Fruit fly (Drosophila melanogaster) whole organism, embryonic: ENCODE data around the gene AP-1mu.

Experiments
- Atf6 ChIP-seq: fragments of 200-800 bp; sonication (Bioruptor generic); IDR thresholded peaks from 2 replicates; pipeline ENCODE4 v1.3.6; 2022; ENCODE audit warnings: missing biosample characterization, missing genetic modification characterization
- Bgb ChIP-seq: fragments of 200-800 bp; sonication (Bioruptor generic); IDR thresholded peaks from 2 replicates; pipeline ENCODE4 v1.3.6; 2022; ENCODE audit warnings: missing biosample characterization, missing genetic modification characterization; ENCODE audit not compliant: partially characterized antibody
- BtbVII ChIP-seq: fragments of 200-800 bp; sonication (Bioruptor generic); optimal IDR thresholded peaks from 3 replicates; lab custom pipeline; 2017; ENCODE audit warnings: missing biosample characterization, mild to moderate bottlenecking, missing genetic modification characterization
- CG11093 ChIP-seq: fragments of 200-800 bp; sonication (Bioruptor generic); IDR thresholded peaks from 3 replicates; pipeline ENCODE4 v1.3.6; 2022; ENCODE audit warnings: missing biosample characterization, missing genetic modification characterization
- CG11560 ChIP-seq: fragments of 200-800 bp; sonication (Bioruptor generic); IDR thresholded peaks from 3 replicates; pipeline ENCODE4 v1.3.6; 2022; ENCODE audit warnings: missing biosample characterization, missing genetic modification characterization
- CG12104 ChIP-seq: fragments of 200-800 bp; sonication (Bioruptor generic); optimal IDR thresholded peaks from 3 replicates; lab custom pipeline; 2016; ENCODE audit warnings: missing biosample characterization, missing genetic modification characterization
- CG13894 ChIP-seq: fragments of 200-800 bp; sonication (Bioruptor generic); optimal IDR thresholded peaks from 3 replicates; lab custom pipeline; 2018; ENCODE audit warnings: missing biosample characterization, mild to moderate bottlenecking, missing genetic modification characterization, moderate library complexity
- CG14667 ChIP-seq: fragments of 200-800 bp; sonication (Bioruptor generic); IDR thresholded peaks from 2 replicates; pipeline ENCODE4 v1.3.6; 2022; ENCODE audit warnings: missing biosample characterization, missing genetic modification characterization
- CG15696 ChIP-seq: fragments of 200-800 bp; sonication (Bioruptor generic); optimal IDR thresholded peaks from 2 replicates; lab custom pipeline; 2019; ENCODE audit warnings: missing biosample characterization, mild to moderate bottlenecking, missing genetic modification characterization, moderate library complexity
- CG16813 ChIP-seq: fragments of 200-800 bp; sonication (Bioruptor generic); IDR thresholded peaks from 3 replicates; pipeline ENCODE4 v1.3.6; 2022; ENCODE audit warnings: missing biosample characterization, missing genetic modification characterization; ENCODE audit not compliant: partially characterized antibody
- CG17568 ChIP-seq: fragments of 200-800 bp; sonication (Bioruptor generic); optimal IDR thresholded peaks from 2 replicates; lab custom pipeline; 2018; ENCODE audit warnings: missing biosample characterization, mild to moderate bottlenecking, missing genetic modification characterization, moderate library complexity
- CG18619 ChIP-seq: fragments of 200-800 bp; sonication (Bioruptor generic); optimal IDR thresholded peaks from 3 replicates; lab custom pipeline; 2017; ENCODE audit warnings: missing biosample characterization, mild to moderate bottlenecking, missing genetic modification characterization
- CG2199 ChIP-seq: fragments of 200-800 bp; sonication (Bioruptor generic); IDR thresholded peaks from 3 replicates; pipeline ENCODE4 v1.3.6; 2022; ENCODE audit warnings: missing biosample characterization, missing genetic modification characterization
- CG30403 ChIP-seq: fragments of 200-800 bp; sonication (Bioruptor generic); optimal IDR thresholded peaks from 3 replicates; lab custom pipeline; 2016; ENCODE audit warnings: missing biosample characterization, missing genetic modification characterization
- CG30431 ChIP-seq: fragments of 200-800 bp; sonication (Bioruptor generic); optimal IDR thresholded peaks from 2 replicates; lab custom pipeline; 2017; ENCODE audit warnings: missing biosample characterization, missing genetic modification characterization
- CG31388 ChIP-seq: fragments of 200-800 bp; sonication (Bioruptor generic); optimal IDR thresholded peaks from 2 replicates; lab custom pipeline; 2016; ENCODE audit warnings: missing biosample characterization, missing genetic modification characterization
- CG32767 ChIP-seq: fragments of 200-800 bp; sonication (Bioruptor generic); IDR thresholded peaks from 2 replicates; pipeline ENCODE4 v1.3.6; 2022; ENCODE audit warnings: missing biosample characterization, missing genetic modification characterization
- CG4730 ChIP-seq: fragments of 200-800 bp; sonication (Bioruptor generic); IDR thresholded peaks from 2 replicates; pipeline ENCODE4 v1.3.6; 2022; ENCODE audit warnings: missing biosample characterization, missing genetic modification characterization
- CG4854 ChIP-seq: fragments of 200-800 bp; sonication (Bioruptor generic); optimal IDR thresholded peaks from 2 replicates; lab custom pipeline; 2016; ENCODE audit warnings: missing biosample characterization, missing genetic modification characterization, inconsistent platforms
- CG8290 ChIP-seq, 3 experiments: fragments of 200-800 bp; sonication (Bioruptor generic); optimal IDR thresholded peaks; 2 replicates each; lab custom pipeline; 2016 to 2019; ENCODE audit warnings: missing biosample characterization in 3 of 3, missing genetic modification characterization in 3 of 3, mild to moderate bottlenecking in 2 of 3, moderate library complexity in 1 of 3
- CG8388 ChIP-seq: fragments of 200-800 bp; sonication (Bioruptor generic); optimal IDR thresholded peaks from 2 replicates; lab custom pipeline; 2019; ENCODE audit warnings: missing biosample characterization, mild to moderate bottlenecking, missing genetic modification characterization, moderate library complexity
- CG8478 ChIP-seq: fragments of >200 bp; optimal IDR thresholded peaks from 2 replicates; lab custom pipeline; 2018
- CG9215 ChIP-seq: fragments of 200-800 bp; sonication (Bioruptor generic); IDR thresholded peaks from 2 replicates; pipeline ENCODE4 v1.3.6; 2022; ENCODE audit warnings: missing biosample characterization, missing genetic modification characterization
- Dbx ChIP-seq: fragments of 200-800 bp; sonication (Bioruptor generic); IDR thresholded peaks from 3 replicates; pipeline ENCODE4 v1.3.6; 2022; ENCODE audit warnings: missing biosample characterization, missing genetic modification characterization
- Gug ChIP-seq: fragments of 200-800 bp; sonication (Bioruptor generic); IDR thresholded peaks from 4 replicates; pipeline ENCODE4 v1.3.6; 2022; ENCODE audit warnings: missing biosample characterization, missing genetic modification characterization
- HLH54F ChIP-seq: fragments of 200-800 bp; sonication (Bioruptor generic); optimal IDR thresholded peaks from 3 replicates; lab custom pipeline; 2016; ENCODE audit warnings: missing biosample characterization, missing genetic modification characterization
- HLHmδ ChIP-seq: fragments of 200-800 bp; sonication (Bioruptor generic); optimal IDR thresholded peaks from 2 replicates; lab custom pipeline; 2018; ENCODE audit warnings: missing biosample characterization, mild to moderate bottlenecking, missing genetic modification characterization, moderate library complexity
- HmgZ ChIP-seq: fragments of 200-800 bp; sonication (Bioruptor generic); optimal IDR thresholded peaks from 2 replicates; lab custom pipeline; 2018; ENCODE audit warnings: missing biosample characterization, mild to moderate bottlenecking, missing genetic modification characterization
- NC2β ChIP-seq: fragments of 200-800 bp; sonication (Bioruptor generic); optimal IDR thresholded peaks from 2 replicates; lab custom pipeline; 2016; ENCODE audit warnings: missing biosample characterization, missing genetic modification characterization
- Neu2 ChIP-seq: fragments of 200-800 bp; sonication (Bioruptor generic); optimal IDR thresholded peaks from 3 replicates; lab custom pipeline; 2016; ENCODE audit warnings: missing biosample characterization, missing genetic modification characterization, borderline replicate concordance
- Pdp1 ChIP-seq, 2 experiments: fragments of 200-800 bp; sonication (Bioruptor generic); optimal IDR thresholded peaks; 3 replicates each; lab custom pipeline; 2016; ENCODE audit warnings: missing biosample characterization in 2 of 2, missing genetic modification characterization in 2 of 2, mild to moderate bottlenecking in 1 of 2, moderate library complexity in 1 of 2
- Trl ChIP-seq, 3 experiments: fragments of >200 bp in 2 of 3; fragments of 200-800 bp in 1 of 3; sonication (Bioruptor generic) in 1 of 3; optimal IDR thresholded peaks; 2 replicates in 1 of 3; 3 replicates in 2 of 3; lab custom pipeline; 2016 to 2017; ENCODE audit warnings: missing biosample characterization in 1 of 3, missing genetic modification characterization in 1 of 3
- Vsx1 ChIP-seq: fragments of 200-800 bp; sonication (Bioruptor generic); optimal IDR thresholded peaks from 2 replicates; lab custom pipeline; 2017; ENCODE audit warnings: missing biosample characterization, mild to moderate bottlenecking, missing genetic modification characterization, missing genetic modification reagents
- ato ChIP-seq: fragments of 200-800 bp; sonication (Bioruptor generic); IDR thresholded peaks from 2 replicates; pipeline ENCODE4 v1.3.6; 2022; ENCODE audit warnings: missing biosample characterization, missing genetic modification characterization; ENCODE audit not compliant: partially characterized antibody
- bcd ChIP-seq: fragments of 200-800 bp; sonication (Bioruptor generic); optimal IDR thresholded peaks from 2 replicates; lab custom pipeline; 2017; ENCODE audit warnings: missing biosample characterization, mild to moderate bottlenecking, missing genetic modification characterization
- bowl ChIP-seq: fragments of 200-800 bp; sonication (Bioruptor generic); IDR thresholded peaks from 2 replicates; pipeline ENCODE4 v1.3.6; 2022; ENCODE audit warnings: missing biosample characterization, missing genetic modification characterization
- danr ChIP-seq: fragments of 200-800 bp; sonication (Bioruptor generic); IDR thresholded peaks from 2 replicates; pipeline ENCODE4 v1.3.6; 2022; ENCODE audit warnings: missing biosample characterization, missing genetic modification characterization
- dimm ChIP-seq: fragments of 200-800 bp; sonication (Bioruptor generic); IDR thresholded peaks from 2 replicates; pipeline ENCODE4 v1.3.6; 2022; ENCODE audit warnings: missing biosample characterization, missing genetic modification characterization
- disco-r ChIP-seq: fragments of 200-800 bp; sonication (Bioruptor generic); optimal IDR thresholded peaks from 2 replicates; lab custom pipeline; 2016; ENCODE audit warnings: missing biosample characterization, missing genetic modification characterization
- exex ChIP-seq: fragments of 200-800 bp; sonication (Bioruptor generic); optimal IDR thresholded peaks from 4 replicates; lab custom pipeline; 2018; ENCODE audit warnings: missing biosample characterization, mild to moderate bottlenecking, missing genetic modification characterization, moderate library complexity
- fd102C ChIP-seq: fragments of 200-800 bp; sonication (Bioruptor generic); optimal IDR thresholded peaks from 2 replicates; lab custom pipeline; 2018; ENCODE audit warnings: missing biosample characterization, mild to moderate bottlenecking, missing genetic modification characterization, moderate library complexity
- h ChIP-seq: fragments of >200 bp; optimal IDR thresholded peaks from 2 replicates; lab custom pipeline; 2017
- luna ChIP-seq: fragments of 200-800 bp; sonication (Bioruptor generic); optimal IDR thresholded peaks from 2 replicates; lab custom pipeline; 2016; ENCODE audit warnings: missing biosample characterization, missing genetic modification characterization
- nerfin-1 ChIP-seq: fragments of 200-800 bp; sonication (Bioruptor generic); optimal IDR thresholded peaks from 3 replicates; lab custom pipeline; 2019; ENCODE audit warnings: missing biosample characterization, mild to moderate bottlenecking, missing genetic modification characterization, moderate library complexity
- nmo ChIP-seq: fragments of 200-800 bp; sonication (Bioruptor generic); optimal IDR thresholded peaks from 2 replicates; lab custom pipeline; 2018; ENCODE audit warnings: missing biosample characterization, mild to moderate bottlenecking, missing genetic modification characterization, moderate library complexity
- pan ChIP-seq, 4 experiments: fragments of >200 bp in 3 of 4; fragments of 200-800 bp in 1 of 4; sonication (Bioruptor generic) in 1 of 4; optimal IDR thresholded peaks in 3 of 4; IDR thresholded peaks in 1 of 4; 2 replicates each; pipeline versions ENCODE4 v1.3.6 to Lab custom; 2017 to 2022; ENCODE audit warnings: missing biosample characterization in 2 of 4, missing genetic modification characterization in 2 of 4, mixed read lengths in 1 of 4
- sd ChIP-seq: fragments of 200-800 bp; sonication (Bioruptor generic); optimal IDR thresholded peaks from 3 replicates; lab custom pipeline; 2018; ENCODE audit warnings: missing biosample characterization, mild to moderate bottlenecking, missing genetic modification characterization, moderate library complexity
- seq ChIP-seq: fragments of 200-800 bp; sonication (Bioruptor generic); IDR thresholded peaks from 2 replicates; pipeline ENCODE4 v1.3.6; 2022; ENCODE audit warnings: missing biosample characterization, missing genetic modification characterization
- sug ChIP-seq: fragments of 200-800 bp; optimal IDR thresholded peaks from 2 replicates; lab custom pipeline; 2019; ENCODE audit warnings: missing biosample characterization, mild to moderate bottlenecking, missing genetic modification characterization, moderate library complexity
- twi ChIP-seq: fragments of 200-800 bp; optimal IDR thresholded peaks from 2 replicates; lab custom pipeline; 2019; ENCODE audit warnings: missing biosample characterization, mild to moderate bottlenecking, missing genetic modification characterization, moderate library complexity

AP-1mu gene

dm6 chr3R:9534125-9534496 lies 25.2 kb downstream of the AP-1mu start (continued):
- TF ChIP-seq CG12104 (GFP tag; lab: Kevin White, UChicago) (peak; percentile 81), ato (no peak), twi (peak; percentile 83), Gug (GFP tag; lab: Robert Waterston, UW) (peak; percentile 76), CG17568 (GFP tag; lab: Kevin White, UChicago) (peak; percentile 86), CG8478 (lab: Kevin White, UChicago) (no peak), CG15696 (peak; percentile 54), Neu2 (peak; percentile 4), CG11093 (GFP tag; lab: Robert Waterston, UW) (peak; percentile 89), Dbx (peak; percentile 78), Vsx1 (GFP tag; lab: Kevin White, UChicago) (peak; percentile 72), CG30403 (GFP tag; lab: Kevin White, UChicago) (peak; percentile 95), CG4730 (GFP tag; lab: Robert Waterston, UW) (peak; percentile 86), CG14667 (GFP tag; lab: Robert Waterston, UW) (peak; percentile 88), HLH54F (peak; percentile 82), CG8290 (GFP tag; optimal IDR thresholded peaks at IDR 0.05; lab: Kevin White, UChicago) (peak; percentile 77), CG8290 (tag; optimal IDR thresholded peaks at IDR 0.05; lab: Kevin White, UChicago) (peak in 1 of 2 experiments; percentile 66), seq (GFP tag; lab: Robert Waterston, UW) (peak; percentile 82), Pdp1 (GFP tag; optimal IDR thresholded peaks at IDR 0.05; lab: Kevin White, UChicago) (peak; percentile 87 to 91), CG16813 (GFP tag; lab: Robert Waterston, UW) (no peak), sug (peak; percentile 26), CG13894 (tag; lab: Kevin White, UChicago) (no peak), HmgZ (tag; lab: Kevin White, UChicago) (peak; percentile 89), disco-r (GFP tag; lab: Kevin White, UChicago) (peak; percentile 88), bowl (GFP tag; lab: Robert Waterston, UW) (peak; percentile 79), sd (tag; lab: Kevin White, UChicago) (peak; percentile 38), luna (peak; percentile 80), CG2199 (peak; percentile 83; the same call in 2 of the 3 replicates), CG18619 (GFP tag; lab: Kevin White, UChicago) (peak; percentile 89), CG9215 (GFP tag; lab: Robert Waterston, UW) (no peak), CG31388 (GFP tag; lab: Kevin White, UChicago) (peak; percentile 86), bcd (GFP tag; lab: Kevin White, UChicago) (peak; percentile 82), h (lab: Kevin White, UChicago) (no peak), CG4854 (GFP tag; lab: Kevin White, UChicago) (peak; percentile 85), CG32767 (GFP tag; lab: Robert Waterston, UW) (peak; percentile 74; the same call in 1 of the 2 replicates), BtbVII (GFP tag; lab: Kevin White, UChicago) (peak; percentile 85), Trl (optimal IDR thresholded peaks at IDR 0.05; lab: Kevin White, UChicago) (no peak), Trl (GFP tag; optimal IDR thresholded peaks at IDR 0.05; lab: Kevin White, UChicago) (peak; percentile 88), nmo (GFP tag; lab: Kevin White, UChicago) (peak; percentile 96), danr (GFP tag; lab: Robert Waterston, UW) (peak; percentile 82), CG8388 (GFP tag; lab: Kevin White, UChicago) (peak; percentile 96), NC2β (GFP tag; lab: Kevin White, UChicago) (peak; percentile 90), fd102C (no peak), nerfin-1 (tag; lab: Kevin White, UChicago) (peak; percentile 91), Atf6 (GFP tag; lab: Robert Waterston, UW) (peak; percentile 89), exex (tag; lab: Kevin White, UChicago) (no peak), CG30431 (GFP tag; lab: Kevin White, UChicago) (peak; percentile 80), dimm (GFP tag; lab: Robert Waterston, UW) (peak; percentile 82), Bgb (no peak), HLHmδ (GFP tag; lab: Kevin White, UChicago) (no peak), CG11560 (tag; lab: Robert Waterston, UW) (no peak), pan (optimal IDR thresholded peaks at IDR 0.05; lab: Kevin White, UChicago) (no peak), pan (GFP tag; optimal IDR thresholded peaks at IDR 0.05 in 1 of 2, IDR thresholded peaks at IDR 0.05 in 1 of 2) (peak in 1 of 2 experiments; percentile 93)
